Worm (Caenorhabditis elegans): ENCODE results near the gene T08B6.9.

T08B6.9 gene

ce11 chrIV:4930754-4931322 is 40.2 kb downstream of the T08B6.9 start:
- TF ChIP-seq unc-62 (GFP tag; optimal IDR thresholded peaks at IDR 0.05 in 1 of 2): no peak
- no peak for TF ChIP-seq unc-62 (tag; optimal IDR thresholded peaks at IDR 0.05)
- peak; percentile 60 for TF ChIP-seq nhr-102 (tag; optimal IDR thresholded peaks at IDR 0.05)
- TF ChIP-seq T20F7.1 (GFP tag; optimal IDR thresholded peaks at IDR 0.05): no peak
- no peak for TF ChIP-seq zfp-2 (tag; optimal IDR thresholded peaks at IDR 0.05)
- TF ChIP-seq daf-12 (tag; optimal IDR thresholded peaks at IDR 0.05): no peak
- no peak for TF ChIP-seq ama-1 (optimal IDR thresholded peaks at IDR 0.05)
- TF ChIP-seq egl-27 (tag; optimal IDR thresholded peaks at IDR 0.05): no peak
- TF ChIP-seq cey-2 (tag; optimal IDR thresholded peaks at IDR 0.05; ENCODE audit: borderline replicate concordance, insufficient read depth): no peak
- no peak for TF ChIP-seq arid-1 (GFP tag; conservative IDR thresholded peaks at IDR 0.05)
- peak; percentile 42 for TF ChIP-seq dve-1 (tag; optimal IDR thresholded peaks at IDR 0.05; ENCODE audit: insufficient read depth)
- TF ChIP-seq nhr-6 (tag; optimal IDR thresholded peaks at IDR 0.05): no peak
- TF ChIP-seq ces-1 (GFP tag; optimal IDR thresholded peaks at IDR 0.05): no peak
- peak; percentile 9; the same call in 1 of the 2 replicates for TF ChIP-seq ceh-44 (GFP tag; IDR thresholded peaks at IDR 0.05)
- no peak for TF ChIP-seq ZK546.5 (tag; optimal IDR thresholded peaks at IDR 0.05)
- no peak for TF ChIP-seq nhr-77 (tag; optimal IDR thresholded peaks at IDR 0.05)
- 0 out of 2 replicates have a peak, but pooled peaks have one; percentile 59 for TF ChIP-seq ZK337.2 (GFP tag; IDR thresholded peaks at IDR 0.05)
- no peak for TF ChIP-seq madf-9 (GFP tag; conservative IDR thresholded peaks at IDR 0.05)
- TF ChIP-seq lin-38 (GFP tag; IDR thresholded peaks at IDR 0.05): no peak; the same call in 1 of the 2 replicates
- no peak for TF ChIP-seq lin-15B (tag; optimal IDR thresholded peaks at IDR 0.05)
- no peak for TF ChIP-seq lsy-2 (tag; optimal IDR thresholded peaks at IDR 0.05)
- no peak for TF ChIP-seq nhr-41 (GFP tag; IDR thresholded peaks at IDR 0.05)
- no peak for TF ChIP-seq set-16 (GFP tag; IDR thresholded peaks at IDR 0.05)
- no peak for TF ChIP-seq Y5F2A.4 (GFP tag; optimal IDR thresholded peaks at IDR 0.05)
- TF ChIP-seq ceh-82 (tag; optimal IDR thresholded peaks at IDR 0.05): no peak
- TF ChIP-seq rbr-2 (tag; optimal IDR thresholded peaks at IDR 0.05): no peak
- no peak for TF ChIP-seq tag-97 (GFP tag; IDR thresholded peaks at IDR 0.05)
- no peak for TF ChIP-seq nhr-237 (tag; optimal IDR thresholded peaks at IDR 0.05)
- no peak for TF ChIP-seq dmd-8 (GFP tag; IDR thresholded peaks at IDR 0.05)
- TF ChIP-seq spr-3 (GFP tag; optimal IDR thresholded peaks at IDR 0.05): no peak
- TF ChIP-seq spr-1 (tag; optimal IDR thresholded peaks at IDR 0.05): peak; percentile 57
- no peak for TF ChIP-seq ceh-62 (tag; optimal IDR thresholded peaks at IDR 0.05)
- TF ChIP-seq dmd-6 (GFP tag; IDR thresholded peaks at IDR 0.05): no peak; the same call in 1 of the 2 replicates
- TF ChIP-seq mep-1 (tag; optimal IDR thresholded peaks at IDR 0.05): no peak
- peak; percentile 25 for TF ChIP-seq hlh-30 (tag; optimal IDR thresholded peaks at IDR 0.05; ENCODE audit: insufficient read depth)
- no peak for TF ChIP-seq fos-1 (tag; optimal IDR thresholded peaks at IDR 0.05)
- TF ChIP-seq T26A8.4 (GFP tag; IDR thresholded peaks at IDR 0.05): no peak
- TF ChIP-seq hif-1 (tag; optimal IDR thresholded peaks at IDR 0.05): no peak
- TF ChIP-seq madf-5 (GFP tag; IDR thresholded peaks at IDR 0.05): peak; percentile 37 to 50; a peak in 1 of 4 replicates
- no peak for TF ChIP-seq lin-1 (GFP tag; IDR thresholded peaks at IDR 0.05)
- TF ChIP-seq egl-43 (GFP tag; IDR thresholded peaks at IDR 0.05): no peak
- TF ChIP-seq F26F4.8 (GFP tag; conservative IDR thresholded peaks at IDR 0.05): peak; percentile 89
- TF ChIP-seq unc-130 (GFP tag; optimal IDR thresholded peaks at IDR 0.05): no peak
- no peak for TF ChIP-seq duxl-1 (tag; optimal IDR thresholded peaks at IDR 0.05; ENCODE audit: poor library complexity)
- no peak for TF ChIP-seq dpl-1 (GFP tag; optimal IDR thresholded peaks at IDR 0.05)
- TF ChIP-seq ceh-20 (GFP tag; IDR thresholded peaks at IDR 0.05): no peak
- TF ChIP-seq lir-3 (tag; optimal IDR thresholded peaks at IDR 0.05): no peak
- peak; percentile 41 for TF ChIP-seq ztf-7 (tag; optimal IDR thresholded peaks at IDR 0.05)
- TF ChIP-seq pha-4 (GFP tag; IDR thresholded peaks at IDR 0.05): peak; percentile 51; the same call in 1 of the 2 replicates
- no peak for TF ChIP-seq pha-4 (tag; optimal IDR thresholded peaks at IDR 0.05)
- no peak for TF ChIP-seq D1046.2 (GFP tag; IDR thresholded peaks at IDR 0.05)
